Fruit fly (Drosophila melanogaster) whole organism, prepupa: ENCODE results near the gene PGRP-LC.

ENCODE experiments used
- Blimp-1 ChIP-seq: fragments of 200-800 bp; sonication (Bioruptor generic); optimal IDR thresholded peaks from 3 replicates; lab custom pipeline; 2017; ENCODE audit warnings: missing biosample characterization, missing genetic modification characterization, mild to moderate bottlenecking, moderate library complexity, missing genetic modification reagents
- CG10631 ChIP-seq: fragments of 200-800 bp; sonication (Bioruptor generic); optimal IDR thresholded peaks from 2 replicates; lab custom pipeline; 2016; ENCODE audit warnings: missing biosample characterization, missing genetic modification characterization
- CG10669 ChIP-seq: fragments of 200-800 bp; sonication (Bioruptor generic); optimal IDR thresholded peaks from 3 replicates; lab custom pipeline; 2018; ENCODE audit warnings: missing biosample characterization, mild to moderate bottlenecking, missing genetic modification characterization, moderate library complexity
- CG11762 ChIP-seq: fragments of 200-800 bp; sonication (Bioruptor generic); optimal IDR thresholded peaks from 3 replicates; lab custom pipeline; 2016; ENCODE audit warnings: missing biosample characterization, missing genetic modification characterization; ENCODE audit not compliant: insufficient read depth
- CG11902 ChIP-seq: fragments of 200-800 bp; sonication (Bioruptor generic); optimal IDR thresholded peaks from 3 replicates; lab custom pipeline; 2016; ENCODE audit warnings: missing biosample characterization, missing genetic modification characterization
- CG15336 ChIP-seq: fragments of 200-800 bp; sonication (Bioruptor generic); IDR thresholded peaks from 2 replicates; pipeline ENCODE4 v1.3.6; 2022; ENCODE audit warnings: missing biosample characterization, missing genetic modification characterization
- CG1621 ChIP-seq: fragments of 200-800 bp; sonication (Bioruptor generic); optimal IDR thresholded peaks from 3 replicates; lab custom pipeline; 2018; ENCODE audit warnings: missing biosample characterization, mild to moderate bottlenecking, missing genetic modification characterization
- CG16779 ChIP-seq: fragments of 200-800 bp; sonication (Bioruptor generic); optimal IDR thresholded peaks from 3 replicates; lab custom pipeline; 2017; ENCODE audit warnings: missing biosample characterization, mild to moderate bottlenecking, missing genetic modification characterization
- CG3032 ChIP-seq: fragments of 200-800 bp; optimal IDR thresholded peaks from 2 replicates; lab custom pipeline; 2019; ENCODE audit warnings: missing biosample characterization, mild to moderate bottlenecking, missing genetic modification characterization, moderate library complexity
- CG31627 ChIP-seq: fragments of 200-800 bp; sonication (Bioruptor generic); optimal IDR thresholded peaks from 3 replicates; lab custom pipeline; 2016; ENCODE audit warnings: missing biosample characterization, missing genetic modification characterization
- CG34406 ChIP-seq: fragments of 200-800 bp; sonication (Bioruptor generic); optimal IDR thresholded peaks from 3 replicates; lab custom pipeline; 2016; ENCODE audit warnings: missing biosample characterization, missing genetic modification characterization
- CG3919 ChIP-seq: fragments of 200-800 bp; sonication (Bioruptor generic); optimal IDR thresholded peaks from 3 replicates; lab custom pipeline; 2016; ENCODE audit warnings: missing biosample characterization, missing genetic modification characterization
- CG4318 ChIP-seq: fragments of 200-800 bp; sonication (Bioruptor generic); optimal IDR thresholded peaks from 3 replicates; lab custom pipeline; 2017; ENCODE audit warnings: missing biosample characterization, mild to moderate bottlenecking, missing genetic modification characterization
- CG6163 ChIP-seq: fragments of 200-800 bp; sonication (Bioruptor generic); IDR thresholded peaks from 3 replicates; pipeline ENCODE4 v1.3.6; 2022; ENCODE audit warnings: missing biosample characterization, missing genetic modification characterization
- CG6276 ChIP-seq: fragments of 200-800 bp; sonication (Bioruptor generic); optimal IDR thresholded peaks from 2 replicates; lab custom pipeline; 2017; ENCODE audit warnings: missing biosample characterization, mild to moderate bottlenecking, missing genetic modification characterization
- CG6808 ChIP-seq: fragments of 200-800 bp; sonication (Bioruptor generic); optimal IDR thresholded peaks from 3 replicates; lab custom pipeline; 2017; ENCODE audit warnings: missing biosample characterization, missing genetic modification characterization, mild to moderate bottlenecking, moderate library complexity, missing genetic modification reagents
- CG7368 ChIP-seq: fragments of 200-800 bp; sonication (Bioruptor generic); optimal IDR thresholded peaks from 3 replicates; lab custom pipeline; 2016; ENCODE audit warnings: missing biosample characterization, missing genetic modification characterization
- CG8119 ChIP-seq: fragments of 200-800 bp; sonication (Bioruptor generic); IDR thresholded peaks from 3 replicates; pipeline ENCODE4 v1.3.6; 2022; ENCODE audit warnings: missing biosample characterization, missing genetic modification characterization
- CG8319 ChIP-seq: fragments of 200-800 bp; sonication (Bioruptor generic); optimal IDR thresholded peaks from 3 replicates; lab custom pipeline; 2016; ENCODE audit warnings: missing biosample characterization, missing genetic modification characterization
- CG8632 ChIP-seq: fragments of 200-800 bp; sonication (Bioruptor generic); optimal IDR thresholded peaks from 3 replicates; lab custom pipeline; 2016; ENCODE audit warnings: missing biosample characterization, missing genetic modification characterization
- CG9139 ChIP-seq: fragments of 200-800 bp; sonication (Bioruptor generic); optimal IDR thresholded peaks from 3 replicates; lab custom pipeline; 2017; ENCODE audit warnings: missing biosample characterization, mild to moderate bottlenecking, missing genetic modification characterization
- Eip75B ChIP-seq: fragments of 200-800 bp; sonication (Bioruptor generic); optimal IDR thresholded peaks from 3 replicates; lab custom pipeline; 2016; ENCODE audit warnings: missing biosample characterization, missing genetic modification characterization
- Eip78C ChIP-seq: fragments of 200-800 bp; sonication (Bioruptor generic); peaks from one replicate; lab custom pipeline; 2016; ENCODE audit warnings: missing biosample characterization, missing genetic modification characterization
- Eip93F ChIP-seq: fragments of 200-800 bp; sonication (Bioruptor generic); optimal IDR thresholded peaks from 2 replicates; lab custom pipeline; 2016; ENCODE audit warnings: missing biosample characterization, mild to moderate bottlenecking, missing genetic modification characterization
- Ets21C ChIP-seq: fragments of 200-800 bp; sonication (Bioruptor generic); optimal IDR thresholded peaks from 3 replicates; lab custom pipeline; 2016; ENCODE audit warnings: missing biosample characterization, missing genetic modification characterization
- Hr38 ChIP-seq: sonication (Bioruptor generic); optimal IDR thresholded peaks from 2 replicates; lab custom pipeline; 2016; ENCODE audit warnings: missing biosample characterization, missing genetic modification characterization
- Hr39 ChIP-seq: fragments of 200-800 bp; sonication (Bioruptor generic); optimal IDR thresholded peaks from 2 replicates; lab custom pipeline; 2016; ENCODE audit warnings: missing biosample characterization, missing genetic modification characterization
- Lpt ChIP-seq: fragments of 200-800 bp; sonication (Bioruptor generic); optimal IDR thresholded peaks from 3 replicates; lab custom pipeline; 2016; ENCODE audit warnings: missing biosample characterization, missing genetic modification characterization
- Met ChIP-seq: fragments of 200-800 bp; sonication (Bioruptor generic); optimal IDR thresholded peaks from 3 replicates; lab custom pipeline; 2016; ENCODE audit warnings: missing biosample characterization, missing genetic modification characterization
- OdsH ChIP-seq: fragments of 200-800 bp; sonication (Bioruptor generic); optimal IDR thresholded peaks from 3 replicates; lab custom pipeline; 2016; ENCODE audit warnings: missing biosample characterization, missing genetic modification characterization
- Sox14 ChIP-seq: fragments of 200-800 bp; sonication (Bioruptor generic); optimal IDR thresholded peaks from 3 replicates; lab custom pipeline; 2016; ENCODE audit warnings: missing biosample characterization, missing genetic modification characterization
- Sox15 ChIP-seq: fragments of 200-800 bp; sonication (Bioruptor generic); optimal IDR thresholded peaks from 3 replicates; lab custom pipeline; 2016; ENCODE audit warnings: missing biosample characterization, missing genetic modification characterization
- cyc ChIP-seq: fragments of 200-800 bp; sonication (Bioruptor generic); optimal IDR thresholded peaks from 3 replicates; lab custom pipeline; 2016; ENCODE audit warnings: missing biosample characterization, missing genetic modification characterization
- dac ChIP-seq: fragments of 200-800 bp; sonication (Bioruptor generic); optimal IDR thresholded peaks from 2 replicates; lab custom pipeline; 2017; ENCODE audit warnings: missing biosample characterization, mild to moderate bottlenecking, missing genetic modification characterization
- eg ChIP-seq: fragments of 200-800 bp; sonication (Bioruptor generic); IDR thresholded peaks from 3 replicates; pipeline ENCODE4 v1.3.6; 2022; ENCODE audit warnings: missing biosample characterization, missing genetic modification characterization
- esn ChIP-seq: fragments of 200-800 bp; sonication (Bioruptor generic); optimal IDR thresholded peaks from 2 replicates; lab custom pipeline; 2016; ENCODE audit warnings: missing biosample characterization, mild to moderate bottlenecking, missing genetic modification characterization, moderate library complexity
- fkh ChIP-seq: fragments of 200-800 bp; sonication (Bioruptor generic); optimal IDR thresholded peaks from 3 replicates; lab custom pipeline; 2017; ENCODE audit warnings: missing biosample characterization, mild to moderate bottlenecking, missing genetic modification characterization, moderate library complexity
- lz ChIP-seq: fragments of 200-800 bp; sonication (Bioruptor generic); optimal IDR thresholded peaks from 3 replicates; lab custom pipeline; 2016; ENCODE audit warnings: missing biosample characterization, missing genetic modification characterization
- pdm3 ChIP-seq: fragments of 200-800 bp; sonication (Bioruptor generic); optimal IDR thresholded peaks from 3 replicates; lab custom pipeline; 2016; ENCODE audit warnings: missing biosample characterization, missing genetic modification characterization
- salr ChIP-seq, 2 experiments: fragments of 200-800 bp; sonication (Bioruptor generic); optimal IDR thresholded peaks; 3 replicates each; lab custom pipeline; 2016 to 2018; ENCODE audit warnings: missing biosample characterization in 2 of 2, missing genetic modification characterization in 2 of 2, mild to moderate bottlenecking in 1 of 2
- spab ChIP-seq: fragments of 200-800 bp; sonication (Bioruptor generic); optimal IDR thresholded peaks from 2 replicates; lab custom pipeline; 2017; ENCODE audit warnings: missing biosample characterization, mild to moderate bottlenecking, missing genetic modification characterization, missing genetic modification reagents
- ss ChIP-seq, 2 experiments: fragments of 200-800 bp; sonication (Bioruptor generic); optimal IDR thresholded peaks; 2 replicates in 1 of 2; 3 replicates in 1 of 2; lab custom pipeline; 2017 to 2018; ENCODE audit warnings: mild to moderate bottlenecking in 2 of 2, missing biosample characterization in 2 of 2, missing genetic modification characterization in 2 of 2, moderate library complexity in 1 of 2
- svp ChIP-seq: fragments of 200-800 bp; sonication (Bioruptor generic); peaks from one replicate; lab custom pipeline; 2016; ENCODE audit warnings: missing biosample characterization, missing genetic modification characterization
- topi ChIP-seq: fragments of 200-800 bp; sonication (Bioruptor generic); optimal IDR thresholded peaks from 3 replicates; lab custom pipeline; 2016; ENCODE audit warnings: missing biosample characterization, missing genetic modification characterization
- vri ChIP-seq: fragments of 200-800 bp; sonication (Bioruptor generic); optimal IDR thresholded peaks from 3 replicates; lab custom pipeline; 2016; ENCODE audit warnings: missing biosample characterization, mild to moderate bottlenecking, missing genetic modification characterization

The PGRP-LC gene

dm6 chr3L:9381602-9382001 is 43.0 kb downstream of the PGRP-LC start, which contains the start of gene Hsp23 (continued):
- peak; percentile 39 for TF ChIP-seq Lpt (GFP tag; lab: Kevin White, UChicago)
- peak; percentile 13 for TF ChIP-seq CG6276
- peak; percentile 41; the same call in 1 of the 2 replicates for TF ChIP-seq CG15336 (GFP tag; lab: Robert Waterston, UW)
- peak; percentile 37; the same call in 1 of the 3 replicates for TF ChIP-seq eg (GFP tag; lab: Robert Waterston, UW)
- peak; percentile 67 for TF ChIP-seq Eip78C (GFP tag; lab: Kevin White, UChicago)
- peak; percentile 77 for TF ChIP-seq Eip93F (GFP tag; lab: Kevin White, UChicago)
- TF ChIP-seq CG9139 = peak; percentile 66
- no peak for TF ChIP-seq CG4318 (GFP tag; lab: Kevin White, UChicago)
- no peak for TF ChIP-seq CG8319
- TF ChIP-seq salr (GFP tag; optimal IDR thresholded peaks at IDR 0.05; lab: Kevin White, UChicago) = no peak
- TF ChIP-seq svp (GFP tag; lab: Kevin White, UChicago) = peak; percentile 91
- peak; percentile 24 for TF ChIP-seq CG3032 (tag; lab: Kevin White, UChicago)
- peak; percentile 20 for TF ChIP-seq lz (GFP tag; lab: Kevin White, UChicago)
- peak; percentile 92 for TF ChIP-seq Blimp-1 (GFP tag; lab: Kevin White, UChicago)
- peak; percentile 35 for TF ChIP-seq CG10669 (GFP tag; lab: Kevin White, UChicago)

- peak; percentile 100 for TF ChIP-seq CG8632
- peak; percentile 100 for TF ChIP-seq Lpt (GFP tag; lab: Kevin White, UChicago)
- TF ChIP-seq CG31627 (GFP tag; lab: Kevin White, UChicago) = peak; percentile 99
- TF ChIP-seq fkh (GFP tag; lab: Kevin White, UChicago) = peak; percentile 98
- peak; percentile 70 for TF ChIP-seq Hr38 (GFP tag; lab: Kevin White, UChicago)
- peak; percentile 98 for TF ChIP-seq Blimp-1 (GFP tag; lab: Kevin White, UChicago)
- TF ChIP-seq Eip78C (GFP tag; lab: Kevin White, UChicago) = peak; percentile 100
- peak; percentile 100 for TF ChIP-seq cyc
- TF ChIP-seq CG9139 = peak; percentile 99
- TF ChIP-seq CG8319 = peak; percentile 100
- TF ChIP-seq Met (GFP tag; lab: Kevin White, UChicago) = peak; percentile 100
- peak; percentile 100 for TF ChIP-seq Sox14 (GFP tag; lab: Kevin White, UChicago)
- peak; percentile 100 for TF ChIP-seq CG34406 (GFP tag; lab: Kevin White, UChicago)
- TF ChIP-seq ss (GFP tag; optimal IDR thresholded peaks at IDR 0.05; lab: Kevin White, UChicago) = peak; percentile 99
- TF ChIP-seq OdsH (GFP tag; lab: Kevin White, UChicago) = peak; percentile 100
- peak; percentile 99 for TF ChIP-seq Ets21C (GFP tag; lab: Kevin White, UChicago)
- TF ChIP-seq salr (GFP tag; optimal IDR thresholded peaks at IDR 0.05; lab: Kevin White, UChicago) = peak; percentile 99 to 100
- TF ChIP-seq Eip93F (GFP tag; lab: Kevin White, UChicago) = peak; percentile 100
- TF ChIP-seq esn (GFP tag; lab: Kevin White, UChicago) = peak; percentile 100
- TF ChIP-seq CG10631 (GFP tag; lab: Kevin White, UChicago) = peak; percentile 100
- TF ChIP-seq spab (GFP tag; lab: Kevin White, UChicago) = peak; percentile 100
- TF ChIP-seq CG8119 (GFP tag; lab: Robert Waterston, UW) = peak; percentile 100
- peak; percentile 100 for TF ChIP-seq CG15336 (GFP tag; lab: Robert Waterston, UW)
- TF ChIP-seq topi (GFP tag; lab: Kevin White, UChicago) = peak; percentile 100
- TF ChIP-seq Eip75B (GFP tag; lab: Kevin White, UChicago) = peak; percentile 100
- peak; percentile 100 for TF ChIP-seq CG10669 (GFP tag; lab: Kevin White, UChicago)
- TF ChIP-seq eg (GFP tag; lab: Robert Waterston, UW) = peak; percentile 100
- peak; percentile 99 for TF ChIP-seq Sox15
- peak; percentile 99 for TF ChIP-seq CG1621 (tag; lab: Kevin White, UChicago)
- peak; percentile 100 for TF ChIP-seq dac (GFP tag; lab: Kevin White, UChicago)
- TF ChIP-seq CG6276 = peak; percentile 100
- TF ChIP-seq CG7368 (GFP tag; lab: Kevin White, UChicago) = peak; percentile 100
- TF ChIP-seq CG3032 (tag; lab: Kevin White, UChicago) = peak; percentile 100
- TF ChIP-seq CG6808 = peak; percentile 99
- peak; percentile 99 for TF ChIP-seq CG16779
- TF ChIP-seq CG11762 = peak; percentile 100
- TF ChIP-seq svp (GFP tag; lab: Kevin White, UChicago) = peak; percentile 100
- peak; percentile 100 for TF ChIP-seq CG11902 (GFP tag; lab: Kevin White, UChicago)
- peak; percentile 99 for TF ChIP-seq Hr39 (GFP tag; lab: Kevin White, UChicago)
- peak; percentile 100 for TF ChIP-seq CG6163 (GFP tag; lab: Robert Waterston, UW)
- TF ChIP-seq pdm3 (GFP tag; lab: Kevin White, UChicago) = peak; percentile 100
- TF ChIP-seq CG3919 = peak; percentile 100
- TF ChIP-seq vri = peak; percentile 99
- TF ChIP-seq lz (GFP tag; lab: Kevin White, UChicago) = peak; percentile 100
These were observed 44.9 kb downstream of the PGRP-LC start, which contains the start of gene Hsp27 for dm6 chr3L:9383345-9384075. Gene Hsp27 (plus strand): TSS chr3L:9384063.
